Worm (Caenorhabditis elegans) whole organism, L3 larva: ENCODE data around the gene R160.2.

Experiments
- ZK546.5 ChIP-seq: sonication (generic microtip); optimal IDR thresholded peaks from 2 replicates; lab custom pipeline; 2017; ENCODE audit warnings: missing biosample characterization, missing genetic modification characterization
- egl-27 ChIP-seq: sonication (generic microtip); optimal IDR thresholded peaks from 4 replicates; lab custom pipeline; 2017; ENCODE audit warnings: missing biosample characterization, missing genetic modification reagents, missing genetic modification characterization
- fkh-10 ChIP-seq: sonication (generic microtip); optimal IDR thresholded peaks from 2 replicates; lab custom pipeline; 2017; ENCODE audit warnings: missing biosample characterization, missing genetic modification reagents, missing genetic modification characterization
- fkh-2 ChIP-seq: fragments of 150-350 bp; optimal IDR thresholded peaks from 2 replicates; lab custom pipeline; 2014; ENCODE audit warnings: missing biosample characterization, missing genetic modification reagents, missing genetic modification characterization
- fos-1 ChIP-seq: fragments of 150-350 bp; optimal IDR thresholded peaks from 2 replicates; lab custom pipeline; 2014; ENCODE audit warnings: missing biosample characterization, missing genetic modification characterization
- lsy-12 ChIP-seq: sonication (generic microtip); optimal IDR thresholded peaks from 2 replicates; lab custom pipeline; 2016; ENCODE audit warnings: mild to moderate bottlenecking, missing genetic modification characterization, missing compliant biosample characterization
- nfya-1 ChIP-seq: sonication (generic microtip); optimal IDR thresholded peaks from 2 replicates; lab custom pipeline; 2017; ENCODE audit warnings: missing genetic modification characterization, mild to moderate bottlenecking, missing compliant biosample characterization, antibody characterized with exemption, moderate library complexity; ENCODE audit not compliant: insufficient read depth
- nhr-11 ChIP-seq: fragments of 150-350 bp; optimal IDR thresholded peaks from 2 replicates; lab custom pipeline; 2014; ENCODE audit warnings: missing biosample characterization, missing genetic modification characterization
- nhr-12 ChIP-seq: fragments of 150-350 bp; optimal IDR thresholded peaks from 2 replicates; lab custom pipeline; 2014; ENCODE audit warnings: missing biosample characterization, missing genetic modification characterization
- nhr-28 ChIP-seq: fragments of 150-350 bp; optimal IDR thresholded peaks from 2 replicates; lab custom pipeline; 2014; ENCODE audit warnings: missing biosample characterization, missing genetic modification characterization
- pqm-1 ChIP-seq: fragments of 150-350 bp; optimal IDR thresholded peaks from 2 replicates; lab custom pipeline; 2017; ENCODE audit warnings: missing biosample characterization, missing genetic modification characterization, inconsistent platforms
- unc-39 ChIP-seq: sonication (generic microtip); optimal IDR thresholded peaks from 4 replicates; lab custom pipeline; 2017; ENCODE audit warnings: missing biosample characterization, missing genetic modification characterization
- unc-62 ChIP-seq: fragments of 150-350 bp; sonication (generic microtip); optimal IDR thresholded peaks from 4 replicates; lab custom pipeline; 2014; ENCODE audit warnings: missing biosample characterization, missing genetic modification reagents, missing genetic modification characterization
- ztf-11 ChIP-seq: fragments of 150-350 bp; optimal IDR thresholded peaks from 2 replicates; lab custom pipeline; 2014; ENCODE audit warnings: missing biosample characterization, missing genetic modification characterization

ce11 chrX:4395073-4395850 is 18.6 kb upstream of the R160.2 start:
- no peak for TF ChIP-seq nhr-28 (tag; lab: Kevin White, UChicago)
- peak; percentile 21 for TF ChIP-seq pqm-1 (tag; lab: Kevin White, UChicago)
- no peak for TF ChIP-seq fkh-10 (GFP tag; lab: Kevin White, UChicago)
- TF ChIP-seq fkh-2 (tag; lab: Kevin White, UChicago): no peak
- TF ChIP-seq unc-62 (GFP tag; lab: Kevin White, UChicago): no peak
- no peak for TF ChIP-seq lsy-12 (tag; lab: Kevin White, UChicago)
- TF ChIP-seq nhr-12 (tag; lab: Kevin White, UChicago): no peak
- no peak for TF ChIP-seq ZK546.5 (tag; lab: Kevin White, UChicago)
- TF ChIP-seq ztf-11 (tag; lab: Kevin White, UChicago): no peak
- TF ChIP-seq egl-27: no peak
- TF ChIP-seq unc-39 (tag; lab: Kevin White, UChicago): no peak
- peak; percentile 71 for TF ChIP-seq nfya-1 (tag; lab: Kevin White, UChicago)
- peak; percentile 9 for TF ChIP-seq nhr-11
- TF ChIP-seq fos-1 (tag; lab: Kevin White, UChicago): no peak
